Worm (Caenorhabditis elegans) whole organism, late embryonic: ENCODE measurements around the gene clec-140.

Source experiments
- ceh-18 ChIP-seq: sonication (generic microtip); optimal IDR thresholded peaks from 2 replicates; lab custom pipeline; 2016; ENCODE audit warnings: missing genetic modification characterization, missing compliant biosample characterization
- ets-4 ChIP-seq: sonication (generic microtip); optimal IDR thresholded peaks from 2 replicates; lab custom pipeline; 2016; ENCODE audit warnings: missing genetic modification characterization, missing compliant biosample characterization
- pag-3 ChIP-seq: sonication (generic microtip); optimal IDR thresholded peaks from 2 replicates; lab custom pipeline; 2016; ENCODE audit warnings: missing compliant biosample characterization, missing genetic modification characterization, borderline replicate concordance
- unc-3 ChIP-seq, 2 experiments: fragments of 200-800 bp in 1 of 2; sonication (Bioruptor generic) in 1 of 2; sonication (generic microtip) in 1 of 2; conservative IDR thresholded peaks in 1 of 2; optimal IDR thresholded peaks in 1 of 2; 2 replicates each; pipeline versions ENCODE4 v1.3.6 to Lab custom; 2016 to 2022; ENCODE audit warnings: missing compliant biosample characterization in 2 of 2, missing genetic modification characterization in 2 of 2, missing genetic modification reagents in 1 of 2

ce11 chrII:4681391-4681790, 8.5 kb downstream of the clec-140 start, which contains the start of gene T05A7.7:
- TF ChIP-seq unc-3 (GFP tag; conservative IDR thresholded peaks at IDR 0.05; lab: Robert Waterston, UW) (no peak), unc-3 (tag; optimal IDR thresholded peaks at IDR 0.05; lab: Kevin White, UChicago) (no peak), pag-3 (tag; lab: Kevin White, UChicago) (no peak), ceh-18 (tag; lab: Kevin White, UChicago) (no peak), ets-4 (tag; lab: Kevin White, UChicago) (no peak)
